Fruit fly (Drosophila melanogaster) whole organism, prepupa: Measurements from ENCODE around the gene opm.

Experiments
- Blimp-1 ChIP-seq: fragments of 200-800 bp; sonication (Bioruptor generic); optimal IDR thresholded peaks from 3 replicates; lab custom pipeline; 2017; ENCODE audit warnings: missing biosample characterization, missing genetic modification characterization, mild to moderate bottlenecking, moderate library complexity, missing genetic modification reagents
- CG10631 ChIP-seq: fragments of 200-800 bp; sonication (Bioruptor generic); optimal IDR thresholded peaks from 2 replicates; lab custom pipeline; 2016; ENCODE audit warnings: missing biosample characterization, missing genetic modification characterization
- CG10669 ChIP-seq: fragments of 200-800 bp; sonication (Bioruptor generic); optimal IDR thresholded peaks from 3 replicates; lab custom pipeline; 2018; ENCODE audit warnings: missing biosample characterization, mild to moderate bottlenecking, missing genetic modification characterization, moderate library complexity
- CG11294 ChIP-seq: fragments of 200-800 bp; sonication (Bioruptor generic); IDR thresholded peaks from 2 replicates; pipeline ENCODE4 v1.3.6; 2022; ENCODE audit warnings: missing biosample characterization, missing genetic modification characterization
- CG11762 ChIP-seq: fragments of 200-800 bp; sonication (Bioruptor generic); optimal IDR thresholded peaks from 3 replicates; lab custom pipeline; 2016; ENCODE audit warnings: missing biosample characterization, missing genetic modification characterization; ENCODE audit not compliant: insufficient read depth
- CG15336 ChIP-seq: fragments of 200-800 bp; sonication (Bioruptor generic); IDR thresholded peaks from 2 replicates; pipeline ENCODE4 v1.3.6; 2022; ENCODE audit warnings: missing biosample characterization, missing genetic modification characterization
- CG16779 ChIP-seq: fragments of 200-800 bp; sonication (Bioruptor generic); optimal IDR thresholded peaks from 3 replicates; lab custom pipeline; 2017; ENCODE audit warnings: missing biosample characterization, mild to moderate bottlenecking, missing genetic modification characterization
- CG3032 ChIP-seq: fragments of 200-800 bp; optimal IDR thresholded peaks from 2 replicates; lab custom pipeline; 2019; ENCODE audit warnings: missing biosample characterization, mild to moderate bottlenecking, missing genetic modification characterization, moderate library complexity
- CG31627 ChIP-seq: fragments of 200-800 bp; sonication (Bioruptor generic); optimal IDR thresholded peaks from 3 replicates; lab custom pipeline; 2016; ENCODE audit warnings: missing biosample characterization, missing genetic modification characterization
- CG32006 ChIP-seq: fragments of 200-800 bp; sonication (Bioruptor generic); optimal IDR thresholded peaks from 3 replicates; lab custom pipeline; 2017; ENCODE audit warnings: missing biosample characterization, mild to moderate bottlenecking, missing genetic modification characterization
- CG34406 ChIP-seq: fragments of 200-800 bp; sonication (Bioruptor generic); optimal IDR thresholded peaks from 3 replicates; lab custom pipeline; 2016; ENCODE audit warnings: missing biosample characterization, missing genetic modification characterization
- CG3919 ChIP-seq: fragments of 200-800 bp; sonication (Bioruptor generic); optimal IDR thresholded peaks from 3 replicates; lab custom pipeline; 2016; ENCODE audit warnings: missing biosample characterization, missing genetic modification characterization
- CG4318 ChIP-seq: fragments of 200-800 bp; sonication (Bioruptor generic); optimal IDR thresholded peaks from 3 replicates; lab custom pipeline; 2017; ENCODE audit warnings: missing biosample characterization, mild to moderate bottlenecking, missing genetic modification characterization
- CG6163 ChIP-seq: fragments of 200-800 bp; sonication (Bioruptor generic); IDR thresholded peaks from 3 replicates; pipeline ENCODE4 v1.3.6; 2022; ENCODE audit warnings: missing biosample characterization, missing genetic modification characterization
- CG6276 ChIP-seq: fragments of 200-800 bp; sonication (Bioruptor generic); optimal IDR thresholded peaks from 2 replicates; lab custom pipeline; 2017; ENCODE audit warnings: missing biosample characterization, mild to moderate bottlenecking, missing genetic modification characterization
- CG6792 ChIP-seq: fragments of 200-800 bp; sonication (Bioruptor generic); optimal IDR thresholded peaks from 3 replicates; lab custom pipeline; 2016; ENCODE audit warnings: missing biosample characterization, missing genetic modification characterization
- CG6808 ChIP-seq: fragments of 200-800 bp; sonication (Bioruptor generic); optimal IDR thresholded peaks from 3 replicates; lab custom pipeline; 2017; ENCODE audit warnings: missing biosample characterization, missing genetic modification characterization, mild to moderate bottlenecking, moderate library complexity, missing genetic modification reagents
- CG6854 ChIP-seq: fragments of 200-800 bp; sonication (Bioruptor generic); optimal IDR thresholded peaks from 2 replicates; lab custom pipeline; 2017; ENCODE audit warnings: missing biosample characterization, mild to moderate bottlenecking, missing genetic modification characterization
- CG8119 ChIP-seq: fragments of 200-800 bp; sonication (Bioruptor generic); IDR thresholded peaks from 3 replicates; pipeline ENCODE4 v1.3.6; 2022; ENCODE audit warnings: missing biosample characterization, missing genetic modification characterization
- CG8319 ChIP-seq: fragments of 200-800 bp; sonication (Bioruptor generic); optimal IDR thresholded peaks from 3 replicates; lab custom pipeline; 2016; ENCODE audit warnings: missing biosample characterization, missing genetic modification characterization
- CG8632 ChIP-seq: fragments of 200-800 bp; sonication (Bioruptor generic); optimal IDR thresholded peaks from 3 replicates; lab custom pipeline; 2016; ENCODE audit warnings: missing biosample characterization, missing genetic modification characterization
- CG9139 ChIP-seq: fragments of 200-800 bp; sonication (Bioruptor generic); optimal IDR thresholded peaks from 3 replicates; lab custom pipeline; 2017; ENCODE audit warnings: missing biosample characterization, mild to moderate bottlenecking, missing genetic modification characterization
- Eip78C ChIP-seq: fragments of 200-800 bp; sonication (Bioruptor generic); peaks from one replicate; lab custom pipeline; 2016; ENCODE audit warnings: missing biosample characterization, missing genetic modification characterization
- Eip93F ChIP-seq: fragments of 200-800 bp; sonication (Bioruptor generic); optimal IDR thresholded peaks from 2 replicates; lab custom pipeline; 2016; ENCODE audit warnings: missing biosample characterization, mild to moderate bottlenecking, missing genetic modification characterization
- Gug ChIP-seq: fragments of 200-800 bp; sonication (Bioruptor generic); IDR thresholded peaks from 2 replicates; pipeline ENCODE4 v1.3.6; 2022; ENCODE audit warnings: missing biosample characterization, missing genetic modification characterization
- Hr39 ChIP-seq: fragments of 200-800 bp; sonication (Bioruptor generic); optimal IDR thresholded peaks from 2 replicates; lab custom pipeline; 2016; ENCODE audit warnings: missing biosample characterization, missing genetic modification characterization
- Hr4 ChIP-seq: fragments of 200-800 bp; sonication (Bioruptor generic); optimal IDR thresholded peaks from 3 replicates; lab custom pipeline; 2016; ENCODE audit warnings: missing biosample characterization, missing genetic modification characterization
- Lpt ChIP-seq: fragments of 200-800 bp; sonication (Bioruptor generic); optimal IDR thresholded peaks from 3 replicates; lab custom pipeline; 2016; ENCODE audit warnings: missing biosample characterization, missing genetic modification characterization
- Smox ChIP-seq: fragments of 200-800 bp; sonication (Bioruptor generic); optimal IDR thresholded peaks from 3 replicates; lab custom pipeline; 2016; ENCODE audit warnings: missing biosample characterization, missing genetic modification characterization
- Sox102F ChIP-seq: fragments of 200-800 bp; sonication (Bioruptor generic); optimal IDR thresholded peaks from 2 replicates; lab custom pipeline; 2016; ENCODE audit warnings: missing biosample characterization, mild to moderate bottlenecking, missing genetic modification characterization
- Sox14 ChIP-seq: fragments of 200-800 bp; sonication (Bioruptor generic); optimal IDR thresholded peaks from 3 replicates; lab custom pipeline; 2016; ENCODE audit warnings: missing biosample characterization, missing genetic modification characterization
- Sox15 ChIP-seq: fragments of 200-800 bp; sonication (Bioruptor generic); optimal IDR thresholded peaks from 3 replicates; lab custom pipeline; 2016; ENCODE audit warnings: missing biosample characterization, missing genetic modification characterization
- achi ChIP-seq: fragments of 200-800 bp; sonication (Bioruptor generic); optimal IDR thresholded peaks from 3 replicates; lab custom pipeline; 2016; ENCODE audit warnings: missing biosample characterization, missing genetic modification characterization
- acj6 ChIP-seq: fragments of 200-800 bp; sonication (Bioruptor generic); optimal IDR thresholded peaks from 3 replicates; lab custom pipeline; 2016; ENCODE audit warnings: missing biosample characterization, missing genetic modification characterization
- cyc ChIP-seq: fragments of 200-800 bp; sonication (Bioruptor generic); optimal IDR thresholded peaks from 3 replicates; lab custom pipeline; 2016; ENCODE audit warnings: missing biosample characterization, missing genetic modification characterization
- dac ChIP-seq: fragments of 200-800 bp; sonication (Bioruptor generic); optimal IDR thresholded peaks from 2 replicates; lab custom pipeline; 2017; ENCODE audit warnings: missing biosample characterization, mild to moderate bottlenecking, missing genetic modification characterization
- dsx ChIP-seq: fragments of 200-800 bp; optimal IDR thresholded peaks from 3 replicates; lab custom pipeline; 2019; ENCODE audit warnings: missing biosample characterization, mild to moderate bottlenecking, missing genetic modification characterization, moderate library complexity; ENCODE audit not compliant: poor library complexity, severe bottlenecking
- eg ChIP-seq: fragments of 200-800 bp; sonication (Bioruptor generic); IDR thresholded peaks from 3 replicates; pipeline ENCODE4 v1.3.6; 2022; ENCODE audit warnings: missing biosample characterization, missing genetic modification characterization
- esn ChIP-seq: fragments of 200-800 bp; sonication (Bioruptor generic); optimal IDR thresholded peaks from 2 replicates; lab custom pipeline; 2016; ENCODE audit warnings: missing biosample characterization, mild to moderate bottlenecking, missing genetic modification characterization, moderate library complexity
- fd85E ChIP-seq: fragments of 200-800 bp; sonication (Bioruptor generic); optimal IDR thresholded peaks from 3 replicates; lab custom pipeline; 2016; ENCODE audit warnings: missing biosample characterization, missing genetic modification characterization
- fkh ChIP-seq: fragments of 200-800 bp; sonication (Bioruptor generic); optimal IDR thresholded peaks from 3 replicates; lab custom pipeline; 2017; ENCODE audit warnings: missing biosample characterization, mild to moderate bottlenecking, missing genetic modification characterization, moderate library complexity
- lz ChIP-seq: fragments of 200-800 bp; sonication (Bioruptor generic); optimal IDR thresholded peaks from 3 replicates; lab custom pipeline; 2016; ENCODE audit warnings: missing biosample characterization, missing genetic modification characterization
- net ChIP-seq: fragments of 200-800 bp; sonication (Bioruptor generic); optimal IDR thresholded peaks from 3 replicates; lab custom pipeline; 2016; ENCODE audit warnings: missing biosample characterization, missing genetic modification characterization
- pdm3 ChIP-seq: fragments of 200-800 bp; sonication (Bioruptor generic); optimal IDR thresholded peaks from 3 replicates; lab custom pipeline; 2016; ENCODE audit warnings: missing biosample characterization, missing genetic modification characterization
- ss ChIP-seq, 2 experiments: fragments of 200-800 bp; sonication (Bioruptor generic); optimal IDR thresholded peaks; 2 replicates in 1 of 2; 3 replicates in 1 of 2; lab custom pipeline; 2017 to 2018; ENCODE audit warnings: mild to moderate bottlenecking in 2 of 2, missing biosample characterization in 2 of 2, missing genetic modification characterization in 2 of 2, moderate library complexity in 1 of 2
- svp ChIP-seq: fragments of 200-800 bp; sonication (Bioruptor generic); peaks from one replicate; lab custom pipeline; 2016; ENCODE audit warnings: missing biosample characterization, missing genetic modification characterization
- topi ChIP-seq: fragments of 200-800 bp; sonication (Bioruptor generic); optimal IDR thresholded peaks from 3 replicates; lab custom pipeline; 2016; ENCODE audit warnings: missing biosample characterization, missing genetic modification characterization
- vri ChIP-seq: fragments of 200-800 bp; sonication (Bioruptor generic); optimal IDR thresholded peaks from 3 replicates; lab custom pipeline; 2016; ENCODE audit warnings: missing biosample characterization, mild to moderate bottlenecking, missing genetic modification characterization

Gene opm

dm6 chrX:15076606-15077005 lies 10.4 kb upstream of the opm start:
- no peak for TF ChIP-seq pdm3 (GFP tag; lab: Kevin White, UChicago)
- TF ChIP-seq CG15336 (GFP tag; lab: Robert Waterston, UW), result peak; percentile 28; the same call in 1 of the 2 replicates
- no peak for TF ChIP-seq CG8119 (GFP tag; lab: Robert Waterston, UW)
- no peak for TF ChIP-seq Gug
- TF ChIP-seq eg, result 0 out of 3 replicates have a peak, but pooled peaks have one; percentile 31
- no peak for TF ChIP-seq lz (GFP tag; lab: Kevin White, UChicago)

DNA sequence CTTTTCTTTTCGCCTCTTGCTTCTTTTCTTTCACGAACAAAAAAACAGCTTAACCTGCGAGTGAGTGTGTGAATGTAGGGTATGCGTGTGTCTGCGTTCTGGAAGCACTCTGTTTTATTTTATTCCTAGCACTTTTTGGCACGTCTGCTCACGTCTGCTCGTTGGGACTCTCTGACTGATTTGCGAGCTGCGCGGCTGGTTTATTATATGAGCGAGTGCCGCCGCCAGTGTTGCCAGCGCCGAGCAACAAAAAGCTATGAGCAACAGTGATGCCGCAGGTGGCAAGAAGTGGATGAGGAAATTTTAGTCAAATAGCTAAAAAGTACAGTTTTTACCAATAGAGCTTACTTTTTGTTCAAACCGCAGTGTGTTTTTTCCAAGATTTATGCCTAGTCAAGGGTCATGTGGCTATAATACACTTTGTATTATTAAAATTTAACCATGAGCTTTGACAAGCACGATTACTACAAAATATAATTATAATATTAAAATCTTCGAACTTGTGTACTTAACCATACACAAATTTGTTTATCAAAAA lies 9.9 kb upstream of the opm start, which contains the start of gene Lsd-2:
Gene Lsd-2 (minus strand): TSS at position 183 of the 538 bp plus-strand sequence.
- TF ChIP-seq Sox14 (GFP tag; lab: Kevin White, UChicago) (peak; percentile 63), topi (GFP tag; lab: Kevin White, UChicago) (peak; percentile 17), CG3032 (no peak), cyc (GFP tag; lab: Kevin White, UChicago) (no peak), Eip78C (GFP tag; lab: Kevin White, UChicago) (peak; percentile 67), CG8632 (GFP tag; lab: Kevin White, UChicago) (no peak), CG8119 (GFP tag; lab: Robert Waterston, UW) (peak; percentile 41; the same call in 2 of the 3 replicates), CG6808 (GFP tag; lab: Kevin White, UChicago) (peak; percentile 47), CG4318 (GFP tag; lab: Kevin White, UChicago) (peak; percentile 24), achi (GFP tag; lab: Kevin White, UChicago) (no peak), dac (GFP tag; lab: Kevin White, UChicago) (no peak), Smox (GFP tag; lab: Kevin White, UChicago) (no peak), fd85E (no peak), pdm3 (GFP tag; lab: Kevin White, UChicago) (peak; percentile 13), Lpt (GFP tag; lab: Kevin White, UChicago) (no peak), CG16779 (tag; lab: Kevin White, UChicago) (peak; percentile 42), dsx (peak; percentile 30), CG6276 (no peak), svp (GFP tag; lab: Kevin White, UChicago) (peak; percentile 90), CG10669 (GFP tag; lab: Kevin White, UChicago) (peak; percentile 7), esn (GFP tag; lab: Kevin White, UChicago) (peak; percentile 25), Hr4 (GFP tag; lab: Kevin White, UChicago) (peak; percentile 20), CG34406 (GFP tag; lab: Kevin White, UChicago) (no peak), CG6792 (GFP tag; lab: Kevin White, UChicago) (no peak), eg (peak; percentile 56; the same call in 2 of the 3 replicates), CG31627 (GFP tag; lab: Kevin White, UChicago) (peak; percentile 9), Eip93F (GFP tag; lab: Kevin White, UChicago) (no peak), CG10631 (GFP tag; lab: Kevin White, UChicago) (peak; percentile 0), Gug (no peak), CG15336 (GFP tag; lab: Robert Waterston, UW) (peak; percentile 59), CG32006 (GFP tag; lab: Kevin White, UChicago) (peak; percentile 31), CG8319 (no peak), CG6163 (GFP tag; lab: Robert Waterston, UW) (peak; percentile 67; the same call in 2 of the 3 replicates), Blimp-1 (GFP tag; lab: Kevin White, UChicago) (no peak), CG6854 (GFP tag; lab: Kevin White, UChicago) (peak; percentile 32), CG11294 (no peak), fkh (GFP tag; lab: Kevin White, UChicago) (peak; percentile 12), Hr39 (GFP tag; lab: Kevin White, UChicago) (no peak), Sox15 (no peak), net (GFP tag; lab: Kevin White, UChicago) (peak; percentile 37), lz (GFP tag; lab: Kevin White, UChicago) (no peak), CG11762 (GFP tag; lab: Kevin White, UChicago) (no peak), acj6 (peak; percentile 4), vri (GFP tag; lab: Kevin White, UChicago) (peak; percentile 70), Sox102F (GFP tag; lab: Kevin White, UChicago) (peak; percentile 48), ss (GFP tag; optimal IDR thresholded peaks at IDR 0.05; lab: Kevin White, UChicago) (peak; percentile 3 to 55), CG3919 (GFP tag; lab: Kevin White, UChicago) (peak; percentile 41), CG9139 (peak; percentile 42)
